Worm (Caenorhabditis elegans) whole organism, midembryonic: ENCODE data around the gene cyh-1.

Source experiments
- T22C8.4 ChIP-seq: fragments of 200-800 bp; sonication (Bioruptor generic); IDR thresholded peaks from 2 replicates; pipeline ENCODE4 v1.3.6; 2022; ENCODE audit warnings: missing genetic modification characterization, missing compliant biosample characterization
- cog-1 ChIP-seq: sonication (generic microtip); optimal IDR thresholded peaks from 2 replicates; lab custom pipeline; 2016; ENCODE audit warnings: missing genetic modification characterization, missing compliant biosample characterization
- flt-1 ChIP-seq: fragments of 200-800 bp; sonication (Bioruptor generic); IDR thresholded peaks from 2 replicates; pipeline ENCODE4 v1.3.6; 2022; ENCODE audit warnings: missing genetic modification characterization, missing compliant biosample characterization
- klf-2 ChIP-seq: fragments of 200-800 bp; sonication (Bioruptor generic); conservative IDR thresholded peaks from 2 replicates; pipeline ENCODE4 v1.3.6; 2022; ENCODE audit warnings: missing genetic modification reagents, missing genetic modification characterization, missing compliant biosample characterization
- med-1 ChIP-seq: sonication (generic microtip); optimal IDR thresholded peaks from 2 replicates; lab custom pipeline; 2017; ENCODE audit warnings: missing genetic modification characterization, mild to moderate bottlenecking, missing compliant biosample characterization, antibody characterized with exemption, missing genetic modification reagents; ENCODE audit not compliant: insufficient read depth
- ref-1 ChIP-seq: fragments of 200-800 bp; sonication (Bioruptor generic); conservative IDR thresholded peaks from 2 replicates; pipeline ENCODE4 v1.3.6; 2022; ENCODE audit warnings: missing genetic modification reagents, missing genetic modification characterization, missing compliant biosample characterization
- tab-1 ChIP-seq: fragments of 200-800 bp; sonication (Bioruptor generic); IDR thresholded peaks from 2 replicates; pipeline ENCODE4 v1.3.6; 2022; ENCODE audit warnings: missing genetic modification characterization, missing compliant biosample characterization
- ztf-29 ChIP-seq: fragments of 200-800 bp; sonication (Bioruptor generic); IDR thresholded peaks from 2 replicates; pipeline ENCODE4 v1.3.6; 2022; ENCODE audit warnings: missing genetic modification reagents, missing genetic modification characterization, missing compliant biosample characterization

DNA sequence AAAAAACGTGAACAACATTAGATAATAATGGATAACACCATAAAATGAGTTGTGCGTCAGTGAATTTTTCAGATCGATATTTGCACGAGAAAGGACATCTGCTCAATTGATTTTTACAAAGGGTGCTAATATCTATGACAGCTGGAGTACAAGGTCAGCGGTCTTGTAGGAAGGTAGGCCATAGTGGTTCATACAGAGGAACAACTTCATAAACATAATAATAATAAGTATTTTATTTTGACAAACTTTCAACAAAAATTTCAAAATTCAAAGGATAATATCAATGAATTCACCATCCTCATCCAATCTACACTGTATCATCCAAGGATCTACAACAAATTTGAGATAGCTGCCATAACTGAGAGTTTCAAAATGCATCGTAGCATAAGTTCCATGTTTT is 27.6 kb upstream of the cyh-1 start, which contains the start of gene fbxb-104:
- TF ChIP-seq cog-1 (tag; lab: Kevin White, UChicago) (no peak), ztf-29 (no peak), med-1 (GFP tag; lab: Kevin White, UChicago) (no peak), tab-1 (GFP tag; lab: Robert Waterston, UW) (no peak), ref-1 (GFP tag; lab: Robert Waterston, UW) (no peak), flt-1 (GFP tag; lab: Robert Waterston, UW) (no peak), klf-2 (GFP tag; lab: Robert Waterston, UW) (no peak), T22C8.4 (GFP tag; lab: Robert Waterston, UW) (no peak)
